Fruit fly (Drosophila melanogaster): ENCODE measurements around the gene CG5342.

CG5342 gene

dm6 chr3R:11562326-11563109 lies 16.1 kb upstream of the CG5342 start (continued):
- TF ChIP-seq CG17912 (GFP tag; optimal IDR thresholded peaks at IDR 0.05) (peak; percentile 43), klu (GFP tag; IDR thresholded peaks at IDR 0.05) (peak; percentile 89), lov (optimal IDR thresholded peaks at IDR 0.05) (no peak), lov (GFP tag; IDR thresholded peaks at IDR 0.05) (peak; percentile 91), hkb (optimal IDR thresholded peaks at IDR 0.05) (no peak), hkb (GFP tag; IDR thresholded peaks at IDR 0.05) (peak; percentile 95), toy (GFP tag; IDR thresholded peaks at IDR 0.05) (peak; percentile 81), C15 (GFP tag; IDR thresholded peaks at IDR 0.05) (peak; percentile 79; the same call in 2 of the 3 replicates), Opbp (GFP tag; IDR thresholded peaks at IDR 0.05; ENCODE audit: partially characterized antibody) (no peak), unpg (GFP tag; optimal IDR thresholded peaks at IDR 0.05) (peak; percentile 91), Dfd (GFP tag; optimal IDR thresholded peaks at IDR 0.05) (peak in 1 of 2 experiments; percentile 23), Max (GFP tag; optimal IDR thresholded peaks at IDR 0.05) (peak; percentile 91), CG10654 (GFP tag; optimal IDR thresholded peaks at IDR 0.05) (peak; percentile 92), gem (tag; optimal IDR thresholded peaks at IDR 0.05) (peak; percentile 90), Pdp1 (GFP tag; optimal IDR thresholded peaks at IDR 0.05) (peak; percentile 96 to 100), CG12104 (GFP tag; optimal IDR thresholded peaks at IDR 0.05) (peak; percentile 92), CG2120 (GFP tag; optimal IDR thresholded peaks at IDR 0.05) (peak; percentile 96), chm (GFP tag; IDR thresholded peaks at IDR 0.05) (peak; percentile 88), CG8089 (GFP tag; optimal IDR thresholded peaks at IDR 0.05) (peak; percentile 70), ftz-f1 (GFP tag; optimal IDR thresholded peaks at IDR 0.05) (peak; percentile 34), CG3995 (GFP tag; optimal IDR thresholded peaks at IDR 0.05) (peak; percentile 75), CG18764 (GFP tag; optimal IDR thresholded peaks at IDR 0.05) (peak; percentile 80), CG5953 (GFP tag; IDR thresholded peaks at IDR 0.05) (peak; percentile 83), gt (GFP tag; IDR thresholded peaks at IDR 0.05) (peak; percentile 65), Gsc (GFP tag; IDR thresholded peaks at IDR 0.05) (peak; percentile 83), Ptx1 (GFP tag; IDR thresholded peaks at IDR 0.05) (peak; percentile 96), sc (optimal IDR thresholded peaks at IDR 0.05) (no peak), sc (GFP tag; optimal IDR thresholded peaks at IDR 0.05) (peak; percentile 51), CG18011 (GFP tag; optimal IDR thresholded peaks at IDR 0.05) (peak; percentile 65), ash1 (GFP tag; optimal IDR thresholded peaks at IDR 0.05) (no peak), CG6254 (GFP tag; optimal IDR thresholded peaks at IDR 0.05) (peak; percentile 72), Dip2 (GFP tag; IDR thresholded peaks at IDR 0.05) (peak; percentile 43; the same call in 1 of the 2 replicates), Neu2 (GFP tag; optimal IDR thresholded peaks at IDR 0.05; ENCODE audit: borderline replicate concordance) (peak; percentile 74), CG7556 (GFP tag; optimal IDR thresholded peaks at IDR 0.05) (peak; percentile 89), ase (GFP tag; IDR thresholded peaks at IDR 0.05) (peak; percentile 84; the same call in 2 of the 3 replicates), CG11723 (GFP tag; optimal IDR thresholded peaks at IDR 0.05) (peak; percentile 75), kah (GFP tag; optimal IDR thresholded peaks at IDR 0.05) (peak; percentile 74), tup (GFP tag; optimal IDR thresholded peaks at IDR 0.05) (peak; percentile 78), Bgb (GFP tag; IDR thresholded peaks at IDR 0.05; ENCODE audit: partially characterized antibody) (no peak; the same call in 1 of the 2 replicates), CG9876 (GFP tag; optimal IDR thresholded peaks at IDR 0.05) (peak; percentile 69), CG11696 (GFP tag; IDR thresholded peaks at IDR 0.05) (peak; percentile 92), CG10565 (GFP tag; optimal IDR thresholded peaks at IDR 0.05) (peak; percentile 70), CG1647 (GFP tag; optimal IDR thresholded peaks at IDR 0.05) (peak; percentile 90), Kr (GFP tag; optimal IDR thresholded peaks at IDR 0.05) (no peak), ara (GFP tag; IDR thresholded peaks at IDR 0.05) (peak; percentile 91), Xbp1 (GFP tag; optimal IDR thresholded peaks at IDR 0.05) (peak; percentile 90), hb (GFP tag; IDR thresholded peaks at IDR 0.05; ENCODE audit: partially characterized antibody) (no peak), CG15601 (tag; optimal IDR thresholded peaks at IDR 0.05) (peak; percentile 76), p53 (GFP tag; optimal IDR thresholded peaks at IDR 0.05) (peak; percentile 48), lilli (GFP tag; optimal IDR thresholded peaks at IDR 0.05) (peak; percentile 95)

Data from whole organism, embryonic.